Fruit fly (Drosophila melanogaster): ENCODE results near the gene Klp3A.
A peak's percentile ranks its signal among the peaks of the same experiment; 100 is the strongest.

The Klp3A gene

dm6 chrX:2624525-2625006 lies 20.7 kb upstream of the Klp3A start, which contains the start of the genes brv3 and Pi4KIIIalpha (continued):
- TF ChIP-seq Doc3 (GFP tag; IDR thresholded peaks at IDR 0.05; ENCODE audit: partially characterized antibody) (no peak), CG14441 (GFP tag; IDR thresholded peaks at IDR 0.05) (no peak), CG3407 (GFP tag; optimal IDR thresholded peaks at IDR 0.05) (no peak), trem (tag; optimal IDR thresholded peaks at IDR 0.05) (peak; percentile 22), sima (GFP tag; optimal IDR thresholded peaks at IDR 0.05) (no peak), CG2678 (tag; optimal IDR thresholded peaks at IDR 0.05) (no peak), Xrp1 (GFP tag; IDR thresholded peaks at IDR 0.05) (no peak), Stat92E (GFP tag; optimal IDR thresholded peaks at IDR 0.05) (no peak), zfh1 (GFP tag; IDR thresholded peaks at IDR 0.05) (no peak), tup (GFP tag; optimal IDR thresholded peaks at IDR 0.05) (no peak), CG12104 (GFP tag; optimal IDR thresholded peaks at IDR 0.05) (no peak), CG9797 (GFP tag; optimal IDR thresholded peaks at IDR 0.05) (peak; percentile 76), aop (GFP tag; IDR thresholded peaks at IDR 0.05) (no peak), croc (GFP tag; conservative IDR thresholded peaks at IDR 0.05) (no peak), CG6791 (GFP tag; IDR thresholded peaks at IDR 0.05; ENCODE audit: partially characterized antibody) (no peak; the same call in 2 of the 3 replicates), al (GFP tag; IDR thresholded peaks at IDR 0.05) (no peak), kni (GFP tag; optimal IDR thresholded peaks at IDR 0.05) (no peak), ro (GFP tag; IDR thresholded peaks at IDR 0.05) (no peak), CG8089 (GFP tag; optimal IDR thresholded peaks at IDR 0.05) (no peak), CG9215 (GFP tag; IDR thresholded peaks at IDR 0.05) (no peak), Aef1 (GFP tag; IDR thresholded peaks at IDR 0.05) (no peak), exex (tag; optimal IDR thresholded peaks at IDR 0.05) (no peak), sisA (GFP tag; IDR thresholded peaks at IDR 0.05) (no peak), CG12219 (GFP tag; optimal IDR thresholded peaks at IDR 0.05) (no peak), chinmo (GFP tag; IDR thresholded peaks at IDR 0.05; ENCODE audit: partially characterized antibody) (0 out of 4 replicates have a peak, but pooled peaks have one; percentile 34), gcm (GFP tag; optimal IDR thresholded peaks at IDR 0.05) (no peak), Med (GFP tag) (peak; percentile 3), vvl (GFP tag; IDR thresholded peaks at IDR 0.05) (no peak), Ada2b (GFP tag; IDR thresholded peaks at IDR 0.05) (no peak), CG3281 (GFP tag; optimal IDR thresholded peaks at IDR 0.05) (no peak), CG12769 (tag; optimal IDR thresholded peaks at IDR 0.05) (no peak), Hr3 (GFP tag; optimal IDR thresholded peaks at IDR 0.05) (no peak), Hey (tag; optimal IDR thresholded peaks at IDR 0.05) (no peak), pzg (GFP tag; optimal IDR thresholded peaks at IDR 0.05) (peak; percentile 69), CG7839 (tag; optimal IDR thresholded peaks at IDR 0.05) (no peak), CG5180 (GFP tag; optimal IDR thresholded peaks at IDR 0.05) (no peak), CG8478 (optimal IDR thresholded peaks at IDR 0.05) (no peak), Opbp (GFP tag; IDR thresholded peaks at IDR 0.05; ENCODE audit: partially characterized antibody) (peak; percentile 46; the same call in 1 of the 3 replicates), sob (GFP tag; IDR thresholded peaks at IDR 0.05) (no peak), CG11695 (GFP tag; IDR thresholded peaks at IDR 0.05) (no peak), sqz (GFP tag; optimal IDR thresholded peaks at IDR 0.05) (no peak), Atf3 (GFP tag; optimal IDR thresholded peaks at IDR 0.05) (no peak), dysf (GFP tag; IDR thresholded peaks at IDR 0.05) (no peak), Scr (GFP tag; IDR thresholded peaks at IDR 0.05; ENCODE audit: partially characterized antibody) (0 out of 2 replicates have a peak, but pooled peaks have one; percentile 28), CG18262 (tag; optimal IDR thresholded peaks at IDR 0.05) (no peak), CG2199 (GFP tag; IDR thresholded peaks at IDR 0.05) (no peak), ato (GFP tag; IDR thresholded peaks at IDR 0.05; ENCODE audit: partially characterized antibody) (no peak), cg (GFP tag; optimal IDR thresholded peaks at IDR 0.05) (no peak), her (GFP tag; optimal IDR thresholded peaks at IDR 0.05) (peak; percentile 99), CG34376 (GFP tag; optimal IDR thresholded peaks at IDR 0.05) (no peak), mirr (GFP tag; optimal IDR thresholded peaks at IDR 0.05) (no peak)

All from whole organism, embryonic.